Worm (Caenorhabditis elegans) whole organism, young adult: ENCODE results near the gene C54D10.10.

Experiments
- B0019.2 ChIP-seq: fragments of 200-800 bp; sonication (Bioruptor generic); conservative IDR thresholded peaks from 2 replicates; pipeline ENCODE4 v1.3.6; 2022; ENCODE audit warnings: missing genetic modification reagents, missing genetic modification characterization, missing compliant biosample characterization
- B0035.1 ChIP-seq: sonication (generic microtip); optimal IDR thresholded peaks from 2 replicates; lab custom pipeline; 2016; ENCODE audit warnings: missing genetic modification characterization, mild to moderate bottlenecking, missing compliant biosample characterization, missing genotype, missing genetic modification reagents
- C06A6.2 ChIP-seq: fragments of 200-800 bp; sonication (Bioruptor generic); conservative IDR thresholded peaks from 2 replicates; pipeline ENCODE4 v1.3.6; 2022; ENCODE audit warnings: missing genetic modification characterization, missing compliant biosample characterization
- C17E4.6 ChIP-seq: fragments of 200-800 bp; sonication (Bioruptor generic); IDR thresholded peaks from 2 replicates; pipeline ENCODE4 v1.3.6; 2022; ENCODE audit warnings: missing genetic modification reagents, missing genetic modification characterization, missing compliant biosample characterization
- F23B12.7 ChIP-seq: sonication (generic microtip); optimal IDR thresholded peaks from 2 replicates; lab custom pipeline; 2017; ENCODE audit warnings: missing genetic modification characterization, mild to moderate bottlenecking, missing compliant biosample characterization, antibody characterized with exemption, moderate library complexity; ENCODE audit not compliant: insufficient read depth
- F37B4.10 ChIP-seq: fragments of 200-800 bp; sonication (Bioruptor generic); IDR thresholded peaks from 2 replicates; pipeline ENCODE4 v1.3.6; 2022; ENCODE audit warnings: missing genetic modification characterization, missing compliant biosample characterization
- F39B2.1 ChIP-seq: fragments of 200-800 bp; sonication (Bioruptor generic); IDR thresholded peaks from 2 replicates; pipeline ENCODE4 v1.3.6; 2022; ENCODE audit warnings: missing genetic modification reagents, missing genetic modification characterization, missing compliant biosample characterization
- K11D2.4 ChIP-seq: fragments of 200-800 bp; sonication (Bioruptor generic); IDR thresholded peaks from 2 replicates; pipeline ENCODE4 v1.3.6; 2022; ENCODE audit warnings: missing genetic modification reagents, missing genetic modification characterization, missing compliant biosample characterization
- K12H6.12 ChIP-seq: fragments of 200-800 bp; sonication (Bioruptor generic); optimal IDR thresholded peaks from 2 replicates; lab custom pipeline; 2018; ENCODE audit warnings: mild to moderate bottlenecking, missing genetic modification characterization, missing compliant biosample characterization
- Y53G8AR.9 ChIP-seq: fragments of 200-800 bp; sonication (Bioruptor generic); conservative IDR thresholded peaks from 2 replicates; pipeline ENCODE4 v1.3.6; 2022; ENCODE audit warnings: missing genetic modification reagents, missing genetic modification characterization, missing compliant biosample characterization
- Y79H2A.3 ChIP-seq: fragments of 200-800 bp; sonication (Bioruptor generic); conservative IDR thresholded peaks from 2 replicates; pipeline ENCODE4 v1.3.6; 2022; ENCODE audit warnings: missing genetic modification reagents, missing genetic modification characterization, missing compliant biosample characterization
- aptf-2 ChIP-seq: fragments of 200-800 bp; sonication (Bioruptor generic); conservative IDR thresholded peaks from 2 replicates; pipeline ENCODE4 v1.3.6; 2022; ENCODE audit warnings: missing genetic modification reagents, missing genetic modification characterization, missing compliant biosample characterization
- atf-7 ChIP-seq: sonication (generic microtip); optimal IDR thresholded peaks from 2 replicates; lab custom pipeline; 2017; ENCODE audit warnings: mild to moderate bottlenecking, missing genetic modification characterization, missing compliant biosample characterization
- attf-5 ChIP-seq: fragments of 200-800 bp; sonication (Bioruptor generic); optimal IDR thresholded peaks from 2 replicates; lab custom pipeline; 2018; ENCODE audit warnings: mild to moderate bottlenecking, missing genetic modification characterization, missing compliant biosample characterization
- bed-1 ChIP-seq: fragments of 200-800 bp; sonication (Bioruptor generic); IDR thresholded peaks from 2 replicates; pipeline ENCODE4 v1.3.6; 2022; ENCODE audit warnings: missing genetic modification reagents, missing genetic modification characterization, missing compliant biosample characterization
- cebp-1 ChIP-seq, 2 experiments: fragments of 200-800 bp in 1 of 2; sonication (Bioruptor generic) in 1 of 2; sonication (generic microtip) in 1 of 2; IDR thresholded peaks in 1 of 2; optimal IDR thresholded peaks in 1 of 2; 2 replicates each; pipeline versions ENCODE4 v1.3.6 to Lab custom; 2017 to 2022; ENCODE audit warnings: missing compliant biosample characterization in 2 of 2, missing genetic modification characterization in 2 of 2, mild to moderate bottlenecking in 1 of 2, missing genetic modification reagents in 1 of 2, moderate library complexity in 1 of 2
- dpl-1 ChIP-seq: fragments of 150-350 bp; optimal IDR thresholded peaks from 2 replicates; lab custom pipeline; 2014; ENCODE audit warnings: missing biosample characterization, missing genetic modification reagents, missing genetic modification characterization
- egl-44 ChIP-seq: fragments of 200-800 bp; sonication (Bioruptor generic); IDR thresholded peaks from 2 replicates; pipeline ENCODE4 v1.3.6; 2022; ENCODE audit warnings: missing genetic modification reagents, missing genetic modification characterization, missing compliant biosample characterization
- ekl-4 ChIP-seq: fragments of 200-800 bp; sonication (Bioruptor generic); IDR thresholded peaks from 2 replicates; pipeline ENCODE4 v1.3.6; 2022; ENCODE audit warnings: missing genetic modification reagents, missing genetic modification characterization, missing compliant biosample characterization
- gei-17 ChIP-seq: fragments of 200-800 bp; sonication (Bioruptor generic); optimal IDR thresholded peaks from 2 replicates; lab custom pipeline; 2018; ENCODE audit warnings: mild to moderate bottlenecking, missing genetic modification characterization, missing compliant biosample characterization
- him-1 ChIP-seq: sonication (generic microtip); optimal IDR thresholded peaks from 2 replicates; lab custom pipeline; 2016; ENCODE audit warnings: missing genotype, missing genetic modification reagents, missing genetic modification characterization, missing compliant biosample characterization
- hlh-26 ChIP-seq: fragments of 200-800 bp; sonication (Bioruptor generic); conservative IDR thresholded peaks from 2 replicates; pipeline ENCODE4 v1.3.6; 2022; ENCODE audit warnings: missing genetic modification reagents, missing genetic modification characterization, missing compliant biosample characterization
- hmg-1.2 ChIP-seq: fragments of 200-800 bp; sonication (Bioruptor generic); IDR thresholded peaks from 2 replicates; pipeline ENCODE4 v1.3.6; 2022; ENCODE audit warnings: missing genetic modification reagents, missing genetic modification characterization, missing compliant biosample characterization
- lin-26 ChIP-seq: fragments of 200-800 bp; sonication (Bioruptor generic); IDR thresholded peaks from 2 replicates; pipeline ENCODE4 v1.3.6; 2022; ENCODE audit warnings: missing genetic modification reagents, missing genetic modification characterization, missing compliant biosample characterization
- lin-40 ChIP-seq: sonication (generic microtip); optimal IDR thresholded peaks from 2 replicates; lab custom pipeline; 2016; ENCODE audit warnings: missing genetic modification characterization, mild to moderate bottlenecking, missing compliant biosample characterization, missing genotype, missing genetic modification reagents
- lsl-1 ChIP-seq: fragments of 200-800 bp; sonication (Bioruptor generic); optimal IDR thresholded peaks from 2 replicates; lab custom pipeline; 2018; ENCODE audit warnings: mild to moderate bottlenecking, missing genetic modification characterization, moderate library complexity, missing compliant biosample characterization
- mcd-1 ChIP-seq: fragments of 200-800 bp; sonication (Bioruptor generic); IDR thresholded peaks from 2 replicates; pipeline ENCODE4 v1.3.6; 2022; ENCODE audit warnings: missing genetic modification reagents, missing genetic modification characterization, missing compliant biosample characterization
- mel-28 ChIP-seq: sonication (generic microtip); optimal IDR thresholded peaks from 2 replicates; lab custom pipeline; 2016; ENCODE audit warnings: borderline replicate concordance, mild to moderate bottlenecking, missing genetic modification characterization, missing compliant biosample characterization
- mes-4 ChIP-seq: sonication (generic microtip); optimal IDR thresholded peaks from 2 replicates; lab custom pipeline; 2016; ENCODE audit warnings: missing genotype, missing genetic modification characterization, missing compliant biosample characterization
- nfya-2 ChIP-seq: fragments of 200-800 bp; sonication (Bioruptor generic); IDR thresholded peaks from 2 replicates; pipeline ENCODE4 v1.3.6; 2022; ENCODE audit warnings: missing genetic modification reagents, missing genetic modification characterization, missing compliant biosample characterization
- nfyb-1 ChIP-seq: fragments of 200-800 bp; sonication (Bioruptor generic); IDR thresholded peaks from 2 replicates; pipeline ENCODE4 v1.3.6; 2022; ENCODE audit warnings: missing genetic modification reagents, missing genetic modification characterization, missing compliant biosample characterization
- nhr-120 ChIP-seq: fragments of 200-800 bp; sonication (Bioruptor generic); IDR thresholded peaks from 2 replicates; pipeline ENCODE4 v1.3.6; 2022; ENCODE audit warnings: missing genetic modification characterization, missing compliant biosample characterization
- nhr-179 ChIP-seq: sonication (generic microtip); optimal IDR thresholded peaks from 2 replicates; lab custom pipeline; 2016; ENCODE audit warnings: mild to moderate bottlenecking, missing genetic modification characterization, missing compliant biosample characterization
- nhr-27 ChIP-seq: fragments of 200-800 bp; sonication (Bioruptor generic); optimal IDR thresholded peaks from 2 replicates; lab custom pipeline; 2018; ENCODE audit warnings: mild to moderate bottlenecking, missing genetic modification characterization, moderate library complexity, missing compliant biosample characterization
- nhr-80 ChIP-seq: sonication (generic microtip); optimal IDR thresholded peaks from 2 replicates; lab custom pipeline; 2016; ENCODE audit warnings: missing genetic modification characterization, missing compliant biosample characterization
- nhr-90 ChIP-seq: sonication (generic microtip); optimal IDR thresholded peaks from 2 replicates; lab custom pipeline; 2016; ENCODE audit warnings: missing genotype, mild to moderate bottlenecking, missing genetic modification characterization, missing compliant biosample characterization
- pha-4 ChIP-seq: fragments of 150-350 bp; sonication (generic microtip); optimal IDR thresholded peaks from 2 replicates; lab custom pipeline; 2014; ENCODE audit warnings: missing biosample characterization, missing genetic modification reagents, missing genetic modification characterization
- rec-8 ChIP-seq, 2 experiments: sonication (generic microtip); optimal IDR thresholded peaks; 2 replicates each; lab custom pipeline; 2016; ENCODE audit warnings: mild to moderate bottlenecking in 2 of 2, missing genetic modification characterization in 2 of 2, missing genetic modification reagents in 2 of 2, missing genotype in 2 of 2, missing biosample characterization in 1 of 2, missing compliant biosample characterization in 1 of 2, moderate library complexity in 1 of 2
- rpc-1 ChIP-seq, 2 experiments: fragments of 150-350 bp in 1 of 2; sonication (generic microtip) in 1 of 2; optimal IDR thresholded peaks; 2 replicates each; lab custom pipeline; 2014 to 2018; ENCODE audit warnings: missing biosample characterization in 1 of 2, missing genetic modification characterization in 1 of 2, missing genetic modification reagents in 1 of 2, missing genotype in 1 of 2
- sdz-38 ChIP-seq: sonication (generic microtip); optimal IDR thresholded peaks from 2 replicates; lab custom pipeline; 2016; ENCODE audit warnings: missing genotype, missing genetic modification characterization, missing compliant biosample characterization
- snpc-1.1 ChIP-seq: sonication (generic microtip); optimal IDR thresholded peaks from 2 replicates; lab custom pipeline; 2017; ENCODE audit warnings: missing genetic modification characterization, mild to moderate bottlenecking, missing compliant biosample characterization, antibody characterized with exemption, moderate library complexity, missing genotype, missing genetic modification reagents; ENCODE audit not compliant: insufficient read depth
- snpc-3.4 ChIP-seq: sonication (generic microtip); optimal IDR thresholded peaks from 2 replicates; lab custom pipeline; 2017; ENCODE audit warnings: missing genetic modification characterization, mild to moderate bottlenecking, missing compliant biosample characterization, antibody characterized with exemption, moderate library complexity, missing genotype, missing genetic modification reagents
- snpc-4 ChIP-seq, 5 experiments: fragments of 150-350 bp in 1 of 5; sonication (generic microtip) in 4 of 5; optimal IDR thresholded peaks; 2 replicates each; lab custom pipeline; 2014 to 2018; ENCODE audit warnings: missing genetic modification characterization in 5 of 5, missing biosample characterization in 3 of 5, antibody characterized with exemption in 2 of 5, mild to moderate bottlenecking in 2 of 5, missing compliant biosample characterization in 2 of 5, missing genotype in 2 of 5, moderate library complexity in 2 of 5, missing genetic modification reagents in 1 of 5
- tbp1 ChIP-seq: fragments of 200-800 bp; sonication (Bioruptor generic); optimal IDR thresholded peaks from 2 replicates; lab custom pipeline; 2018; ENCODE audit warnings: mild to moderate bottlenecking, missing genetic modification characterization, missing compliant biosample characterization
- tlf-1 ChIP-seq: fragments of 200-800 bp; sonication (Bioruptor generic); optimal IDR thresholded peaks from 2 replicates; lab custom pipeline; 2018; ENCODE audit warnings: mild to moderate bottlenecking, missing genetic modification characterization, missing compliant biosample characterization
- zfh-2 ChIP-seq: fragments of 200-800 bp; sonication (Bioruptor generic); conservative IDR thresholded peaks from 2 replicates; pipeline ENCODE4 v1.3.6; 2022; ENCODE audit warnings: missing genetic modification reagents, missing genetic modification characterization, missing compliant biosample characterization
- ztf-25 ChIP-seq: fragments of 200-800 bp; sonication (Bioruptor generic); IDR thresholded peaks from 2 replicates; pipeline ENCODE4 v1.3.6; 2022; ENCODE audit warnings: missing genetic modification reagents, missing genetic modification characterization, missing compliant biosample characterization

C54D10.10 gene

ce11 chrV:12465399-12465798 lies 15.6 kb upstream of the C54D10.10 start:
- TF ChIP-seq F23B12.7 (tag; lab: Kevin White, UChicago), result no peak
- no peak for TF ChIP-seq F37B4.10
- TF ChIP-seq lin-40, result peak; percentile 58
- no peak for TF ChIP-seq mel-28 (tag; lab: Kevin White, UChicago)
- TF ChIP-seq dpl-1 (GFP tag; lab: Kevin White, UChicago), result no peak
- no peak for TF ChIP-seq nhr-120 (GFP tag; lab: Robert Waterston, UW)
- no peak for TF ChIP-seq rec-8 (tag; optimal IDR thresholded peaks at IDR 0.05; lab: Kevin White, UChicago)
- TF ChIP-seq nfya-2 (GFP tag; lab: Robert Waterston, UW), result no peak
- no peak for TF ChIP-seq bed-1 (GFP tag; lab: Robert Waterston, UW)
- TF ChIP-seq tbp1 (GFP tag; lab: Kevin White, UChicago), result peak; percentile 1
- peak; percentile 60; the same call in 1 of the 2 replicates for TF ChIP-seq nfyb-1 (GFP tag; lab: Robert Waterston, UW)
- no peak for TF ChIP-seq mes-4 (tag; lab: Kevin White, UChicago)
- TF ChIP-seq B0019.2, result no peak
- no peak for TF ChIP-seq rpc-1 (optimal IDR thresholded peaks at IDR 0.05; lab: Kevin White, UChicago)
- no peak for TF ChIP-seq rpc-1 (tag; optimal IDR thresholded peaks at IDR 0.05; lab: Kevin White, UChicago)
- no peak for TF ChIP-seq C06A6.2 (GFP tag; lab: Robert Waterston, UW)
- no peak for TF ChIP-seq gei-17 (GFP tag; lab: Kevin White, UChicago)
- TF ChIP-seq atf-7 (tag; lab: Kevin White, UChicago), result peak; percentile 48
- TF ChIP-seq K11D2.4 (GFP tag; lab: Robert Waterston, UW), result peak; percentile 77
- no peak for TF ChIP-seq Y79H2A.3 (GFP tag; lab: Robert Waterston, UW)
- no peak for TF ChIP-seq nhr-27 (tag; lab: Kevin White, UChicago)
- no peak for TF ChIP-seq aptf-2 (GFP tag; lab: Robert Waterston, UW)
- TF ChIP-seq pha-4 (tag; lab: Kevin White, UChicago), result no peak
- TF ChIP-seq cebp-1 (GFP tag; IDR thresholded peaks at IDR 0.05; lab: Robert Waterston, UW), result no peak
- peak; percentile 63 for TF ChIP-seq cebp-1 (tag; optimal IDR thresholded peaks at IDR 0.05; lab: Kevin White, UChicago)
- no peak for TF ChIP-seq ztf-25 (GFP tag; lab: Robert Waterston, UW)
- TF ChIP-seq hlh-26 (GFP tag; lab: Robert Waterston, UW), result no peak
- TF ChIP-seq nhr-179 (tag; lab: Kevin White, UChicago), result no peak
- peak; percentile 86 for TF ChIP-seq hmg-1.2 (GFP tag; lab: Robert Waterston, UW)
- TF ChIP-seq snpc-4 (GFP tag; optimal IDR thresholded peaks at IDR 0.05; lab: Kevin White, UChicago), result no peak
- TF ChIP-seq snpc-4 (tag; optimal IDR thresholded peaks at IDR 0.05; lab: Kevin White, UChicago), result peak in 2 of 4 experiments; percentile 39 to 45
- TF ChIP-seq K12H6.12, result peak; percentile 89
- peak; percentile 98 for TF ChIP-seq zfh-2
- TF ChIP-seq F39B2.1 (GFP tag; lab: Robert Waterston, UW), result no peak
- TF ChIP-seq Y53G8AR.9, result no peak
- TF ChIP-seq nhr-80 (tag; lab: Kevin White, UChicago), result no peak
- no peak for TF ChIP-seq snpc-1.1
- TF ChIP-seq tlf-1 (GFP tag; lab: Kevin White, UChicago), result no peak
- no peak for TF ChIP-seq him-1
- no peak for TF ChIP-seq lsl-1 (GFP tag; lab: Kevin White, UChicago)
- TF ChIP-seq lin-26, result no peak
- TF ChIP-seq sdz-38 (tag; lab: Kevin White, UChicago), result no peak
- no peak for TF ChIP-seq egl-44
- peak; percentile 62 for TF ChIP-seq attf-5 (GFP tag; lab: Kevin White, UChicago)
- no peak for TF ChIP-seq C17E4.6 (GFP tag; lab: Robert Waterston, UW)
- no peak for TF ChIP-seq ekl-4
- no peak for TF ChIP-seq nhr-90 (tag; lab: Kevin White, UChicago)
- peak; percentile 57 for TF ChIP-seq mcd-1 (GFP tag; lab: Robert Waterston, UW)
- no peak for TF ChIP-seq snpc-3.4 (tag; lab: Kevin White, UChicago)
- no peak for TF ChIP-seq B0035.1
